Worm (Caenorhabditis elegans): ENCODE data around the gene vgln-1.
A peak's percentile ranks its signal among the peaks of the same experiment; 100 is the strongest.

Gene vgln-1

ce11 chrII:9895173-9895572, 4.3 kb upstream of the vgln-1 start:
- TF ChIP-seq elt-2 (tag; optimal IDR thresholded peaks at IDR 0.05) (no peak), npax-4 (tag; optimal IDR thresholded peaks at IDR 0.05) (no peak), ceh-48 (tag; optimal IDR thresholded peaks at IDR 0.05) (no peak)

- TF ChIP-seq ceh-48 (tag; optimal IDR thresholded peaks at IDR 0.05) (no peak), ref-2 (tag; optimal IDR thresholded peaks at IDR 0.05) (no peak), pag-3 (tag; optimal IDR thresholded peaks at IDR 0.05; ENCODE audit: borderline replicate concordance) (no peak)
Measured at ce11 chrII:9894435-9894834, 3.6 kb upstream of the vgln-1 start, which contains the start of gene F26C11.1. TSS of gene F26C11.1 (plus strand) at chrII:9894735.

- TF ChIP-seq pax-1 (tag; optimal IDR thresholded peaks at IDR 0.05): no peak
- no peak for TF ChIP-seq sox-4 (tag; optimal IDR thresholded peaks at IDR 0.05)
- peak; percentile 73 for TF ChIP-seq nfya-1 (tag; optimal IDR thresholded peaks at IDR 0.05)
- TF ChIP-seq unc-42 (tag; optimal IDR thresholded peaks at IDR 0.05): peak; percentile 33
Measured at ce11 chrII:9892409-9892808, 1.5 kb upstream of the vgln-1 start, which contains the start of gene C08H9.16. TSS of gene C08H9.16 (plus strand) at chrII:9892778.

- TF ChIP-seq pha-2 (tag; optimal IDR thresholded peaks at IDR 0.05): no peak
- TF ChIP-seq unc-55 (GFP tag; optimal IDR thresholded peaks at IDR 0.05): no peak
- no peak for TF ChIP-seq nfya-1 (tag; optimal IDR thresholded peaks at IDR 0.05)
- peak; percentile 81 for TF ChIP-seq elt-2 (tag; optimal IDR thresholded peaks at IDR 0.05)
- TF ChIP-seq pqm-1 (tag; optimal IDR thresholded peaks at IDR 0.05): no peak
- TF ChIP-seq dve-1 (tag; optimal IDR thresholded peaks at IDR 0.05): no peak
Measured at ce11 chrII:9891823-9892222, 942 bp upstream of the vgln-1 start.

ce11 chrII:9888549-9888948, 2.3 kb downstream of the vgln-1 start:
- no peak for TF ChIP-seq ceh-30 (tag; optimal IDR thresholded peaks at IDR 0.05)
- TF ChIP-seq odd-2 (tag; optimal IDR thresholded peaks at IDR 0.05): no peak
- TF ChIP-seq unc-86 (tag; optimal IDR thresholded peaks at IDR 0.05): no peak
- no peak for TF ChIP-seq nfya-1 (tag; optimal IDR thresholded peaks at IDR 0.05)
- TF ChIP-seq ceh-18 (tag; optimal IDR thresholded peaks at IDR 0.05): no peak
- no peak for TF ChIP-seq pqm-1 (tag; optimal IDR thresholded peaks at IDR 0.05)
- TF ChIP-seq C08G9.2 (tag; optimal IDR thresholded peaks at IDR 0.05): no peak
- TF ChIP-seq hlh-13 (GFP tag; optimal IDR thresholded peaks at IDR 0.05): no peak
- no peak for TF ChIP-seq sox-2 (GFP tag; IDR thresholded peaks at IDR 0.05)
- TF ChIP-seq pag-3 (tag; optimal IDR thresholded peaks at IDR 0.05; ENCODE audit: borderline replicate concordance): no peak
- TF ChIP-seq ceh-31 (tag; optimal IDR thresholded peaks at IDR 0.05): no peak
- no peak for TF ChIP-seq syd-9 (tag; optimal IDR thresholded peaks at IDR 0.05)
- no peak for TF ChIP-seq fax-1 (tag; optimal IDR thresholded peaks at IDR 0.05)
- TF ChIP-seq dmd-4 (tag; optimal IDR thresholded peaks at IDR 0.05; ENCODE audit: borderline replicate concordance): no peak
- TF ChIP-seq F13H6.1 (tag; optimal IDR thresholded peaks at IDR 0.05): no peak
- TF ChIP-seq ceh-6 (GFP tag; optimal IDR thresholded peaks at IDR 0.05): no peak
- no peak for TF ChIP-seq fkh-6 (tag; optimal IDR thresholded peaks at IDR 0.05)
- TF ChIP-seq unc-55 (GFP tag; optimal IDR thresholded peaks at IDR 0.05): no peak
- no peak for TF ChIP-seq fkh-10 (GFP tag; optimal IDR thresholded peaks at IDR 0.05)
- no peak for TF ChIP-seq ets-4 (tag; optimal IDR thresholded peaks at IDR 0.05)

- no peak for TF ChIP-seq sox-2 (GFP tag; IDR thresholded peaks at IDR 0.05)
- TF ChIP-seq ceh-6 (GFP tag; optimal IDR thresholded peaks at IDR 0.05): no peak
- no peak for TF ChIP-seq sox-4 (tag; optimal IDR thresholded peaks at IDR 0.05)
- no peak for TF ChIP-seq madf-2 (tag; optimal IDR thresholded peaks at IDR 0.05)
- TF ChIP-seq tbx-7 (tag; optimal IDR thresholded peaks at IDR 0.05): no peak
- TF ChIP-seq ceh-18 (tag; optimal IDR thresholded peaks at IDR 0.05): no peak
- TF ChIP-seq eyg-1 (tag; optimal IDR thresholded peaks at IDR 0.05): no peak
- TF ChIP-seq nhr-11 (tag; optimal IDR thresholded peaks at IDR 0.05): no peak
- TF ChIP-seq ceh-34 (tag; optimal IDR thresholded peaks at IDR 0.05): no peak
- TF ChIP-seq syd-9 (tag; optimal IDR thresholded peaks at IDR 0.05): no peak
- no peak for TF ChIP-seq F13H6.1 (tag; optimal IDR thresholded peaks at IDR 0.05)
- TF ChIP-seq pros-1 (tag; optimal IDR thresholded peaks at IDR 0.05): no peak
- no peak for TF ChIP-seq pag-3 (tag; optimal IDR thresholded peaks at IDR 0.05; ENCODE audit: borderline replicate concordance)
- TF ChIP-seq fax-1 (tag; optimal IDR thresholded peaks at IDR 0.05): no peak
- no peak for TF ChIP-seq ceh-24 (tag; optimal IDR thresholded peaks at IDR 0.05)
- no peak for TF ChIP-seq mec-3 (tag; optimal IDR thresholded peaks at IDR 0.05; ENCODE audit: borderline replicate concordance)
Measured at ce11 chrII:9886216-9886615, 4.7 kb downstream of the vgln-1 start, which contains the start of gene algn-8. TSS of gene algn-8 (minus strand) at chrII:9886442.

Measured in whole organism, late embryonic.